Fruit fly (Drosophila melanogaster) whole organism, embryonic: ENCODE results near the gene CG15553.

Experiments
- Bdp1 ChIP-seq: fragments of 200-800 bp; sonication (Bioruptor generic); optimal IDR thresholded peaks from 3 replicates; lab custom pipeline; 2016; ENCODE audit warnings: missing biosample characterization, missing genetic modification characterization
- CG11398 ChIP-seq: fragments of 200-800 bp; sonication (Bioruptor generic); optimal IDR thresholded peaks from 2 replicates; lab custom pipeline; 2016; ENCODE audit warnings: missing biosample characterization, missing genetic modification characterization
- CG11456 ChIP-seq: fragments of 200-800 bp; sonication (Bioruptor generic); IDR thresholded peaks from 3 replicates; pipeline ENCODE4 v1.3.6; 2022; ENCODE audit warnings: missing biosample characterization, missing genetic modification characterization
- CG12236 ChIP-seq: fragments of 200-800 bp; sonication (Bioruptor generic); optimal IDR thresholded peaks from 2 replicates; lab custom pipeline; 2016; ENCODE audit warnings: missing biosample characterization, missing genetic modification characterization
- CG13287 ChIP-seq: fragments of 200-800 bp; sonication (Bioruptor generic); IDR thresholded peaks from 2 replicates; pipeline ENCODE4 v1.3.6; 2022; ENCODE audit warnings: missing biosample characterization, missing genetic modification characterization; ENCODE audit not compliant: partially characterized antibody
- CG13624 ChIP-seq: fragments of 200-800 bp; sonication (Bioruptor generic); optimal IDR thresholded peaks from 2 replicates; lab custom pipeline; 2016; ENCODE audit warnings: missing biosample characterization, missing genetic modification characterization
- CG17186 ChIP-seq: fragments of 200-800 bp; sonication (Bioruptor generic); optimal IDR thresholded peaks from 3 replicates; lab custom pipeline; 2017; ENCODE audit warnings: missing biosample characterization, missing genetic modification reagents, missing genetic modification characterization
- CG2120 ChIP-seq: fragments of 200-800 bp; sonication (Bioruptor generic); optimal IDR thresholded peaks from 3 replicates; lab custom pipeline; 2016; ENCODE audit warnings: missing biosample characterization, missing genetic modification characterization
- CG33557 ChIP-seq: fragments of 200-800 bp; sonication (Bioruptor generic); optimal IDR thresholded peaks from 2 replicates; lab custom pipeline; 2019; ENCODE audit warnings: missing biosample characterization, mild to moderate bottlenecking, missing genetic modification characterization, moderate library complexity
- CG34224 ChIP-seq: fragments of 200-800 bp; sonication (Bioruptor generic); IDR thresholded peaks from 3 replicates; pipeline ENCODE4 v1.3.6; 2022; ENCODE audit warnings: missing biosample characterization, missing genetic modification characterization; ENCODE audit not compliant: partially characterized antibody
- CG42726 ChIP-seq: fragments of 200-800 bp; sonication (Bioruptor generic); IDR thresholded peaks from 2 replicates; pipeline ENCODE4 v1.3.6; 2022; ENCODE audit warnings: missing biosample characterization, missing genetic modification characterization; ENCODE audit not compliant: partially characterized antibody
- CG4360 ChIP-seq: fragments of 200-800 bp; sonication (Bioruptor generic); IDR thresholded peaks from 2 replicates; pipeline ENCODE4 v1.3.6; 2022; ENCODE audit warnings: missing biosample characterization, missing genetic modification characterization
- CG6854 ChIP-seq: fragments of 200-800 bp; sonication (Bioruptor generic); optimal IDR thresholded peaks from 3 replicates; lab custom pipeline; 2017; ENCODE audit warnings: missing biosample characterization, mild to moderate bottlenecking, missing genetic modification characterization
- CG8290 ChIP-seq, 3 experiments: fragments of 200-800 bp; sonication (Bioruptor generic); optimal IDR thresholded peaks; 2 replicates each; lab custom pipeline; 2016 to 2019; ENCODE audit warnings: missing biosample characterization in 3 of 3, missing genetic modification characterization in 3 of 3, mild to moderate bottlenecking in 2 of 3, moderate library complexity in 1 of 3
- CG8765 ChIP-seq: fragments of 200-800 bp; sonication (Bioruptor generic); IDR thresholded peaks from 2 replicates; pipeline ENCODE4 v1.3.6; 2022; ENCODE audit warnings: missing biosample characterization, missing genetic modification characterization
- CG8924 ChIP-seq: fragments of 200-800 bp; optimal IDR thresholded peaks from 3 replicates; lab custom pipeline; 2019; ENCODE audit warnings: missing biosample characterization, mild to moderate bottlenecking, missing genetic modification characterization, moderate library complexity
- CHES-1-like ChIP-seq: fragments of 200-800 bp; sonication (Bioruptor generic); optimal IDR thresholded peaks from 2 replicates; lab custom pipeline; 2016; ENCODE audit warnings: missing biosample characterization, missing genetic modification characterization
- D ChIP-seq, 2 experiments: fragments of 200-800 bp in 1 of 2; fragments of >200 bp in 1 of 2; sonication (Bioruptor generic) in 1 of 2; optimal IDR thresholded peaks; 2 replicates in 1 of 2; 3 replicates in 1 of 2; lab custom pipeline; 2017; ENCODE audit warnings: mild to moderate bottlenecking in 1 of 2, missing biosample characterization in 1 of 2, missing genetic modification characterization in 1 of 2, missing genetic modification reagents in 1 of 2
- Dbx ChIP-seq: fragments of 200-800 bp; sonication (Bioruptor generic); IDR thresholded peaks from 3 replicates; pipeline ENCODE4 v1.3.6; 2022; ENCODE audit warnings: missing biosample characterization, missing genetic modification characterization
- E2f2 ChIP-seq: fragments of 200-800 bp; sonication (Bioruptor generic); IDR thresholded peaks from 2 replicates; pipeline ENCODE4 v1.3.6; 2022; ENCODE audit warnings: missing biosample characterization, missing genetic modification characterization
- ERR ChIP-seq: fragments of 200-800 bp; sonication (Bioruptor generic); optimal IDR thresholded peaks from 2 replicates; lab custom pipeline; 2016; ENCODE audit warnings: missing biosample characterization, missing genetic modification characterization
- Ets97D ChIP-seq: fragments of 200-800 bp; sonication (Bioruptor generic); optimal IDR thresholded peaks from 3 replicates; lab custom pipeline; 2016; ENCODE audit warnings: missing biosample characterization, missing genetic modification characterization
- HLH54F ChIP-seq: fragments of 200-800 bp; sonication (Bioruptor generic); optimal IDR thresholded peaks from 3 replicates; lab custom pipeline; 2016; ENCODE audit warnings: missing biosample characterization, missing genetic modification characterization
- Hmr ChIP-seq: fragments of 200-800 bp; sonication (Bioruptor generic); optimal IDR thresholded peaks from 3 replicates; lab custom pipeline; 2017; ENCODE audit warnings: mild to moderate bottlenecking, missing biosample characterization, missing genetic modification reagents, missing genetic modification characterization
- Hr39 ChIP-seq: fragments of >200 bp; optimal IDR thresholded peaks from 2 replicates; lab custom pipeline; 2017
- Hsf ChIP-seq: fragments of 200-800 bp; sonication (Bioruptor generic); optimal IDR thresholded peaks from 3 replicates; lab custom pipeline; 2016; ENCODE audit warnings: missing biosample characterization, missing genetic modification characterization
- Lhr ChIP-seq: fragments of 200-800 bp; sonication (Bioruptor generic); optimal IDR thresholded peaks from 3 replicates; lab custom pipeline; 2017; ENCODE audit warnings: mild to moderate bottlenecking, missing biosample characterization, missing genetic modification reagents, missing genetic modification characterization
- NFAT ChIP-seq: fragments of 200-800 bp; sonication (Bioruptor generic); IDR thresholded peaks from 2 replicates; pipeline ENCODE4 v1.3.6; 2022; ENCODE audit warnings: missing biosample characterization, missing genetic modification characterization
- Pdp1 ChIP-seq, 2 experiments: fragments of 200-800 bp; sonication (Bioruptor generic); optimal IDR thresholded peaks; 3 replicates each; lab custom pipeline; 2016; ENCODE audit warnings: missing biosample characterization in 2 of 2, missing genetic modification characterization in 2 of 2, mild to moderate bottlenecking in 1 of 2, moderate library complexity in 1 of 2
- Stat92E ChIP-seq, 3 experiments: fragments of >200 bp in 2 of 3; fragments of 200-800 bp in 1 of 3; sonication (Bioruptor generic) in 1 of 3; optimal IDR thresholded peaks; 2 replicates each; lab custom pipeline; 2017 to 2019; ENCODE audit warnings: missing biosample characterization in 3 of 3, missing genetic modification characterization in 3 of 3, mild to moderate bottlenecking in 1 of 3, moderate library complexity in 1 of 3
- Trl ChIP-seq, 3 experiments: fragments of >200 bp in 2 of 3; fragments of 200-800 bp in 1 of 3; sonication (Bioruptor generic) in 1 of 3; optimal IDR thresholded peaks; 2 replicates in 1 of 3; 3 replicates in 2 of 3; lab custom pipeline; 2016 to 2017; ENCODE audit warnings: missing biosample characterization in 1 of 3, missing genetic modification characterization in 1 of 3
- Vsx1 ChIP-seq: fragments of 200-800 bp; sonication (Bioruptor generic); optimal IDR thresholded peaks from 2 replicates; lab custom pipeline; 2017; ENCODE audit warnings: missing biosample characterization, mild to moderate bottlenecking, missing genetic modification characterization, missing genetic modification reagents
- Xbp1 ChIP-seq: fragments of 200-800 bp; sonication (Bioruptor generic); optimal IDR thresholded peaks from 3 replicates; lab custom pipeline; 2016; ENCODE audit warnings: missing biosample characterization, mild to moderate bottlenecking, missing genetic modification characterization
- cg ChIP-seq: fragments of 200-800 bp; sonication (Bioruptor generic); optimal IDR thresholded peaks from 3 replicates; lab custom pipeline; 2019; ENCODE audit warnings: missing biosample characterization, mild to moderate bottlenecking, missing genetic modification characterization, moderate library complexity
- da ChIP-seq: fragments of 200-800 bp; sonication (Bioruptor generic); optimal IDR thresholded peaks from 2 replicates; lab custom pipeline; 2016; ENCODE audit warnings: missing biosample characterization, missing genetic modification characterization
- dpn ChIP-seq, 2 experiments: fragments of 200-800 bp; sonication (Bioruptor generic); optimal IDR thresholded peaks; 3 replicates each; lab custom pipeline; 2016; ENCODE audit warnings: missing biosample characterization in 2 of 2, missing genetic modification characterization in 2 of 2
- en ChIP-seq: fragments of 200-800 bp; sonication (Bioruptor generic); optimal IDR thresholded peaks from 2 replicates; lab custom pipeline; 2016; ENCODE audit warnings: missing biosample characterization, missing genetic modification characterization
- hbn ChIP-seq: fragments of 200-800 bp; sonication (Bioruptor generic); IDR thresholded peaks from 2 replicates; pipeline ENCODE4 v1.3.6; 2022; ENCODE audit warnings: missing biosample characterization, missing genetic modification characterization; ENCODE audit not compliant: partially characterized antibody
- her ChIP-seq: fragments of 200-800 bp; sonication (Bioruptor generic); optimal IDR thresholded peaks from 2 replicates; lab custom pipeline; 2016; ENCODE audit warnings: missing biosample characterization, missing genetic modification characterization
- kni ChIP-seq: fragments of 200-800 bp; sonication (Bioruptor generic); optimal IDR thresholded peaks from 3 replicates; lab custom pipeline; 2017; ENCODE audit warnings: mild to moderate bottlenecking, missing biosample characterization, missing genetic modification reagents, missing genetic modification characterization
- knrl ChIP-seq: fragments of 200-800 bp; sonication (Bioruptor generic); IDR thresholded peaks from 3 replicates; pipeline ENCODE4 v1.3.6; 2022; ENCODE audit warnings: missing biosample characterization, missing genetic modification characterization; ENCODE audit not compliant: partially characterized antibody
- nmo ChIP-seq: fragments of 200-800 bp; sonication (Bioruptor generic); optimal IDR thresholded peaks from 2 replicates; lab custom pipeline; 2018; ENCODE audit warnings: missing biosample characterization, mild to moderate bottlenecking, missing genetic modification characterization, moderate library complexity
- pho ChIP-seq: fragments of 200-800 bp; sonication (Bioruptor generic); optimal IDR thresholded peaks from 2 replicates; lab custom pipeline; 2016; ENCODE audit warnings: missing biosample characterization, missing genetic modification characterization
- row ChIP-seq: fragments of 200-800 bp; sonication (Bioruptor generic); IDR thresholded peaks from 3 replicates; pipeline ENCODE4 v1.3.6; 2022; ENCODE audit warnings: missing biosample characterization, missing genetic modification characterization
- sob ChIP-seq: fragments of 200-800 bp; sonication (Bioruptor generic); IDR thresholded peaks from 2 replicates; pipeline ENCODE4 v1.3.6; 2022; ENCODE audit warnings: missing biosample characterization, missing genetic modification characterization
- unc-4 ChIP-seq: fragments of 200-800 bp; sonication (Bioruptor generic); IDR thresholded peaks from 2 replicates; pipeline ENCODE4 v1.3.6; 2022; ENCODE audit warnings: missing biosample characterization, missing genetic modification characterization; ENCODE audit not compliant: partially characterized antibody
- vvl ChIP-seq: fragments of 200-800 bp; sonication (Bioruptor generic); IDR thresholded peaks from 2 replicates; pipeline ENCODE4 v1.3.6; 2022; ENCODE audit warnings: missing biosample characterization, missing genetic modification characterization
- zfh2 ChIP-seq: fragments of 200-800 bp; sonication (Bioruptor generic); optimal IDR thresholded peaks from 2 replicates; lab custom pipeline; 2016; ENCODE audit warnings: missing biosample characterization, missing genetic modification characterization

CG15553 gene

DNA sequence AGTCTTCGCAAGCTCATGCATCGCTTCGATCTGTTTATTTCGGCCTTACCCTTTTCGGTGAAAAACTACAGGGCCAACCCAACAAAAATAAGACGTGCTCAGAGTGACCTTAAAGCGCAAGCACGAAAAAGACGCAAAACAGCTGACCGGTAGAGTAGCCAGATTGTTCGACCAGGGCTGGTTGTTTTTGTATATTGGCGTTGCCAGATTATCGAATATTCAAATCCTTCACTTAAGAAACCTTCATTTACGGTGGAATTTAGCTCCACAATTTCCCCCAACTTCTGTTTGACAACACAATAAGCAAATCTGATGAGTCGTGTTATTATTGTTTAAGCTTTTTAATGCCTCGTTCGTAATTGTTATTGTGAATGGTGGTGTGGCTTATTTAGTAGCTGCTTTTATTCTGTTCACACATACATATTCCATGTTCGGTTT lies 47.2 kb downstream of the CG15553 start, which contains the start of gene Chchd3 (continued):
- TF ChIP-seq CG11456 (GFP tag; lab: Robert Waterston, UW) (no peak), cg (GFP tag; lab: Kevin White, UChicago) (no peak), Stat92E (GFP tag; optimal IDR thresholded peaks at IDR 0.05; lab: Kevin White, UChicago) (peak in 1 of 3 experiments; percentile 68), CG13624 (peak; percentile 5), CHES-1-like (peak; percentile 48), da (no peak), CG17186 (GFP tag; lab: Kevin White, UChicago) (peak; percentile 21), CG8765 (no peak), CG6854 (GFP tag; lab: Kevin White, UChicago) (no peak), CG42726 (GFP tag; lab: Robert Waterston, UW) (peak; percentile 43; the same call in 1 of the 2 replicates), CG11398 (GFP tag; lab: Kevin White, UChicago) (no peak), CG4360 (GFP tag; lab: Robert Waterston, UW) (peak; percentile 69), CG12236 (GFP tag; lab: Kevin White, UChicago) (peak; percentile 7), CG8924 (tag; lab: Kevin White, UChicago) (peak; percentile 2), Lhr (GFP tag; lab: Kevin White, UChicago) (peak; percentile 74), Bdp1 (GFP tag; lab: Kevin White, UChicago) (peak; percentile 8), CG34224 (peak; percentile 31; the same call in 2 of the 3 replicates), dpn (GFP tag; optimal IDR thresholded peaks at IDR 0.05; lab: Kevin White, UChicago) (peak; percentile 11 to 55), en (no peak), CG13287 (GFP tag; lab: Robert Waterston, UW) (peak; percentile 54; the same call in 1 of the 2 replicates), CG33557 (peak; percentile 1), CG8290 (GFP tag; optimal IDR thresholded peaks at IDR 0.05; lab: Kevin White, UChicago) (no peak), CG8290 (tag; optimal IDR thresholded peaks at IDR 0.05; lab: Kevin White, UChicago) (peak in 1 of 2 experiments; percentile 43), Hsf (no peak), sob (GFP tag; lab: Robert Waterston, UW) (0 out of 2 replicates have a peak, but pooled peaks have one; percentile 26), NFAT (GFP tag; lab: Robert Waterston, UW) (peak; percentile 20; the same call in 1 of the 2 replicates), vvl (GFP tag; lab: Robert Waterston, UW) (peak; percentile 57), hbn (no peak), HLH54F (GFP tag; lab: Kevin White, UChicago) (peak; percentile 35), her (peak; percentile 6), unc-4 (GFP tag; lab: Robert Waterston, UW) (peak; percentile 36; the same call in 1 of the 2 replicates), ERR (GFP tag; lab: Kevin White, UChicago) (peak; percentile 13), Hmr (GFP tag; lab: Kevin White, UChicago) (peak; percentile 55), Xbp1 (GFP tag; lab: Kevin White, UChicago) (peak; percentile 16), Vsx1 (peak; percentile 22), Pdp1 (GFP tag; optimal IDR thresholded peaks at IDR 0.05; lab: Kevin White, UChicago) (peak; percentile 1 to 79), Hr39 (no peak), kni (GFP tag; lab: Kevin White, UChicago) (no peak), nmo (GFP tag; lab: Kevin White, UChicago) (peak; percentile 31), Dbx (GFP tag; lab: Robert Waterston, UW) (0 out of 3 replicates have a peak, but pooled peaks have one; percentile 30), knrl (peak; percentile 31; the same call in 1 of the 3 replicates), row (GFP tag; lab: Robert Waterston, UW) (peak; percentile 69), zfh2 (peak; percentile 35), E2f2 (GFP tag; lab: Robert Waterston, UW) (peak; percentile 83), Ets97D (GFP tag; lab: Kevin White, UChicago) (peak; percentile 52), CG2120 (GFP tag; lab: Kevin White, UChicago) (peak; percentile 18), pho (GFP tag; lab: Kevin White, UChicago) (no peak), D (optimal IDR thresholded peaks at IDR 0.05; lab: Kevin White, UChicago) (peak; percentile 62), D (GFP tag; optimal IDR thresholded peaks at IDR 0.05; lab: Kevin White, UChicago) (no peak), Trl (optimal IDR thresholded peaks at IDR 0.05; lab: Kevin White, UChicago) (peak in 1 of 2 experiments; percentile 18), Trl (GFP tag; optimal IDR thresholded peaks at IDR 0.05; lab: Kevin White, UChicago) (peak; percentile 2)
